Worm (Caenorhabditis elegans): Measurements from ENCODE around the gene sqv-2.
A peak's percentile ranks its signal among the peaks of the same experiment; 100 is the strongest.

sqv-2 gene

DNA sequence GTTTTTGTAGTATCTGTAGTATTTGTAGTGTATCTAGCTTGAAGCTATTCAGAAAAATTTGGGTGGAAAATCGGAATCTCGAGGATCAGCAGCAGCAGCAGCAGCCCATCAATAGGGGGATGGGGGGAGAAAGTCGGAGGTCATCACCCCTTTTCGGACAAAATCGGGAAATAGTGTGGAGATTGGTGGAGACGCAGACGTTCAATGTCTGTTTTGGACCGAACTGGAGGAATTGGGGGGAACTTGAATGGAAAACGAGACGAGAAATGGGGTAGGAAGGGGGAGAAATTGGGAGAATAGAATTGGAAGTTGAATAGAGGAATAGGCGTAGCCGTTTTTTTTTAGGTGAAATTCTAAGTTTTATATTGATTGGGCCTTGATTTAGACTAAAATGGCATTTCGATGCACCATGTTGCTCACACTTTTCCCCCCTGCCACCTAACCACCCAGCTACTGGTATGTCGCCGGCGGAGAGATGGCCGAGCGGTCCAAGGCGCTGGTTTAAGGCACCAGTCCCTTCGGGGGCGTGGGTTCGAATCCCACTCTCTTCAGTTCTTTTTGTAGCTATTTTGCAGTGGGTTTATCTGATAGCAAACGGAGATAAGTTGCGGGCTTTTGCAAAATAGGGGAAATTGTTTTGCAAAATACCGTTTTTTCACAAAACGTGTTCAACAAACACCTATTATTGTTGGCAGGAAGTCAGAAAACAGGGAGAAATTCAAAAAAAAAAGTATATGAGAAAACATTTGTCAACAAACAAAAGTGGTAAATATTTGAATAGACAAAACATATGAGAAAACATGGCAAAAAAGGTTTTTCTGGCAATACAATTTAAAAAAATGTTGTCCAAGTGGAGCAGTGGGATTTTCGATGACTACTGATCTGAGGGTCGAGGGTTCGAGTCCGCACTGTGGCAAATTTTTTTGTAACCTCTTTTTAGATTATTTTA, 34.0 kb downstream of the sqv-2 start (continued):
- no peak for TF ChIP-seq hlh-4 (tag; optimal IDR thresholded peaks at IDR 0.05)
- TF ChIP-seq nhr-237 (tag; optimal IDR thresholded peaks at IDR 0.05) = no peak
- no peak for TF ChIP-seq zip-4 (GFP tag; optimal IDR thresholded peaks at IDR 0.05)
- no peak for TF ChIP-seq nhr-12 (tag; optimal IDR thresholded peaks at IDR 0.05)
- TF ChIP-seq ces-1 (GFP tag; optimal IDR thresholded peaks at IDR 0.05) = no peak
- no peak for TF ChIP-seq efl-1 (optimal IDR thresholded peaks at IDR 0.05)
- peak in 1 of 2 experiments; percentile 92 for TF ChIP-seq efl-1 (GFP tag; optimal IDR thresholded peaks at IDR 0.05 in 1 of 2)
- TF ChIP-seq tbx-2 (tag; optimal IDR thresholded peaks at IDR 0.05) = no peak
- no peak for TF ChIP-seq dsc-1 (tag; optimal IDR thresholded peaks at IDR 0.05)
- TF ChIP-seq pax-3 (tag; optimal IDR thresholded peaks at IDR 0.05) = no peak
- no peak for TF ChIP-seq C16A3.4 (tag; optimal IDR thresholded peaks at IDR 0.05)

DNA sequence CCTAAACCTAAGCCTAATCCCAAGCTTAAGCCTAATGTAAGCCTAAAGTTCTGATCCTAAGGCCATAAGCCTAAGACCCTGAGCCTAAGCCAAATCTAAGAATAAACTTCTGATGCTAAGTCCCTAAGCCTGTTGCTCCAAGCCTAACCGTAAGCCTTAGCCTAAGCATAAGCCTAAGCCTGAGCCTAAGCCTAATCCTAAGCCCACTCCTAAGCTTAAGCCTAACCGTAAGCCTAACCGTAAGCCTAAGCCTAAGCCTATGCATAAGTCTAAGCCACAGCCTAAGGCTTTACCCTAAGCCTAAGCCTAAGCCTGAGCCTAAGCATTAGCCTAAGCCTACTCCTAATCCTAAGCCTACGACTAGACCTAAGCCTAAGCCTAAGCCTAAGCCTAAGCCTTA, 34.9 kb downstream of the sqv-2 start:
- TF ChIP-seq grh-1 (GFP tag; IDR thresholded peaks at IDR 0.05) (no peak), rnt-1 (tag; optimal IDR thresholded peaks at IDR 0.05) (no peak), lin-39 (tag; optimal IDR thresholded peaks at IDR 0.05) (no peak), egl-27 (tag; optimal IDR thresholded peaks at IDR 0.05) (no peak), snpc-4 (tag; optimal IDR thresholded peaks at IDR 0.05) (no peak), zag-1 (tag; optimal IDR thresholded peaks at IDR 0.05) (no peak), fkh-4 (tag; optimal IDR thresholded peaks at IDR 0.05; ENCODE audit: borderline replicate concordance) (no peak), ztf-4 (tag; optimal IDR thresholded peaks at IDR 0.05) (no peak), dsc-1 (tag; optimal IDR thresholded peaks at IDR 0.05) (no peak), blmp-1 (tag; optimal IDR thresholded peaks at IDR 0.05) (no peak), lin-15B (tag; optimal IDR thresholded peaks at IDR 0.05) (no peak), C34B4.2 (tag; optimal IDR thresholded peaks at IDR 0.05) (no peak), nhr-19 (GFP tag; conservative IDR thresholded peaks at IDR 0.05) (no peak), nhr-77 (tag; optimal IDR thresholded peaks at IDR 0.05) (no peak), efl-1 (optimal IDR thresholded peaks at IDR 0.05) (no peak), efl-1 (GFP tag; optimal IDR thresholded peaks at IDR 0.05 in 1 of 2) (no peak), mef-2 (tag; optimal IDR thresholded peaks at IDR 0.05) (no peak), C16A3.4 (tag; optimal IDR thresholded peaks at IDR 0.05) (no peak), nhr-84 (tag; optimal IDR thresholded peaks at IDR 0.05) (no peak), mab-9 (GFP tag; IDR thresholded peaks at IDR 0.05) (no peak), lsy-2 (tag; optimal IDR thresholded peaks at IDR 0.05) (no peak)

DNA sequence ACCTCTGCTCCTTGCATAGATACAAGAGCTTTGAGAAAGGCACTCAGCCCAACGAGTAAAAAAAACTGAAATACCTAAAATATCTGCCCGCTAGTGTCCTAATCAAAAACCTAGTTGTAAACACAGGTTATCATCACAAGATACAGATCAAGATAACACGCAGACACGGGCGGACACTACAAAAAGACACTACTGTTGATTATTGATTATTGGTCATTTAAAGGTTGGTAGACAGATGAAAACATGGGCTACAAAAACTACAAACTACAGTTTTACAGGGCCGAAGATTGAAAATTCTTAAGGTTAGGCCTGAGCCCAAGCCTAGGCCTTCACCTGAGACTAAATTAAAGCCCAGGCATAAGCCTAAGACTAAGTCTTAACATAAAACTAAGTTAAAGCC, 35.3 kb downstream of the sqv-2 start:
- TF ChIP-seq lin-35 (GFP tag; optimal IDR thresholded peaks at IDR 0.05) (peak in 1 of 2 experiments; percentile 24), blmp-1 (tag; optimal IDR thresholded peaks at IDR 0.05) (peak; percentile 5), lin-15B (tag; optimal IDR thresholded peaks at IDR 0.05) (no peak), nhr-20 (tag; optimal IDR thresholded peaks at IDR 0.05) (peak; percentile 26), snu-23 (GFP tag; optimal IDR thresholded peaks at IDR 0.05) (peak; percentile 0), elt-3 (tag; optimal IDR thresholded peaks at IDR 0.05) (peak in 1 of 6 experiments; percentile 48), nhr-85 (tag) (peak; percentile 74), unc-62 (GFP tag; optimal IDR thresholded peaks at IDR 0.05) (no peak)

DNA sequence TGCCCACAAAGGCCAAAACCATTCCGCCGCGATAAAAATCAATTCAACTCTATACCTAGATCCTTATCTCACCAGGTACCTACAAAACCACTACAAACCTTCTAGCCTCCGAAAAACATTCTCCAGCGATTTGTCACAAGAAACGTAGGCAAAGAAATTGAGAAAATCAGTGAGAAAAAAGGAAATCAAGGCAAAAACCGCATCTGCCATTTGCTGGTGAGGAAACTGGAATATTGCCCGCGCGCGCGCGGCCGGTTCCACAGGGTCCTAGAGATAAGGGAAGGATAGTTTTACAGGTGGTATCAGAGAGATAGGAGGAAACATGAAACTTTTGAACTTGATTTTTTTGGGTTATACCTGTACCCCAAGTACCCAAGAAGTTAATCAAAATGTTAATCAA, 36.6 kb downstream of the sqv-2 start:
- TF ChIP-seq tlp-1 (tag; optimal IDR thresholded peaks at IDR 0.05) = no peak
- TF ChIP-seq egl-27 (tag; optimal IDR thresholded peaks at IDR 0.05) = no peak
- TF ChIP-seq zip-4 (GFP tag; optimal IDR thresholded peaks at IDR 0.05) = no peak
- TF ChIP-seq fkh-8 (tag; optimal IDR thresholded peaks at IDR 0.05) = no peak
- TF ChIP-seq nhr-19 (GFP tag; conservative IDR thresholded peaks at IDR 0.05) = no peak
- peak; percentile 35 for TF ChIP-seq nhr-20 (tag; optimal IDR thresholded peaks at IDR 0.05)
- peak; percentile 16 to 88 (median 73) for TF ChIP-seq elt-3 (tag; optimal IDR thresholded peaks at IDR 0.05)
- peak; percentile 85 for TF ChIP-seq nhr-85 (tag)
- TF ChIP-seq pag-3 (tag; optimal IDR thresholded peaks at IDR 0.05; ENCODE audit: borderline replicate concordance, insufficient read depth) = peak; percentile 90
- no peak for TF ChIP-seq hpl-2 (GFP tag; optimal IDR thresholded peaks at IDR 0.05)
- no peak for TF ChIP-seq aly-2 (tag; optimal IDR thresholded peaks at IDR 0.05)
- TF ChIP-seq tbx-2 (tag; optimal IDR thresholded peaks at IDR 0.05) = no peak
- peak; percentile 53 for TF ChIP-seq lin-14 (GFP tag; optimal IDR thresholded peaks at IDR 0.05)
- no peak for TF ChIP-seq nhr-11 (tag; optimal IDR thresholded peaks at IDR 0.05)
- TF ChIP-seq rnt-1 (tag; optimal IDR thresholded peaks at IDR 0.05) = peak; percentile 29
- TF ChIP-seq lin-15B (tag; optimal IDR thresholded peaks at IDR 0.05) = no peak
- no peak for TF ChIP-seq unc-30 (tag; optimal IDR thresholded peaks at IDR 0.05)
- peak; percentile 79 for TF ChIP-seq blmp-1 (tag; optimal IDR thresholded peaks at IDR 0.05)
- no peak for TF ChIP-seq ztf-11 (tag; optimal IDR thresholded peaks at IDR 0.05)
- peak; percentile 7 for TF ChIP-seq snu-23 (GFP tag; optimal IDR thresholded peaks at IDR 0.05)
- TF ChIP-seq efl-1 (optimal IDR thresholded peaks at IDR 0.05) = no peak
- peak in 1 of 2 experiments; percentile 66 for TF ChIP-seq efl-1 (GFP tag; optimal IDR thresholded peaks at IDR 0.05 in 1 of 2)
- no peak for TF ChIP-seq fos-1 (tag; optimal IDR thresholded peaks at IDR 0.05)
